Worm (Caenorhabditis elegans) whole organism, late embryonic: ENCODE results near the gene srx-74.

Source experiments
- K02D7.2 ChIP-seq: sonication (generic microtip); optimal IDR thresholded peaks from 2 replicates; lab custom pipeline; 2017; ENCODE audit warnings: mild to moderate bottlenecking, missing genetic modification characterization, missing compliant biosample characterization
- K09A11.1 ChIP-seq: sonication (generic microtip); optimal IDR thresholded peaks from 2 replicates; lab custom pipeline; 2017; ENCODE audit warnings: antibody characterized with exemption, mild to moderate bottlenecking, missing genetic modification characterization, missing compliant biosample characterization; ENCODE audit not compliant: insufficient read depth
- ama-1 ChIP-seq: fragments of 150-350 bp; optimal IDR thresholded peaks from 2 replicates; lab custom pipeline; 2014
- ceh-14 ChIP-seq: sonication (generic microtip); optimal IDR thresholded peaks from 2 replicates; lab custom pipeline; 2016; ENCODE audit warnings: missing genotype, missing genetic modification characterization, missing compliant biosample characterization
- ceh-19 ChIP-seq: fragments of 200-800 bp; sonication (Bioruptor generic); optimal IDR thresholded peaks from 2 replicates; lab custom pipeline; 2018; ENCODE audit warnings: mild to moderate bottlenecking, missing genetic modification characterization, missing compliant biosample characterization
- ceh-2 ChIP-seq: sonication (generic microtip); optimal IDR thresholded peaks from 2 replicates; lab custom pipeline; 2016; ENCODE audit warnings: missing genotype, missing genetic modification characterization, missing compliant biosample characterization
- ceh-30 ChIP-seq: fragments of 150-350 bp; optimal IDR thresholded peaks from 2 replicates; lab custom pipeline; 2014; ENCODE audit warnings: missing biosample characterization, missing genetic modification characterization
- ceh-45 ChIP-seq: fragments of 200-800 bp; sonication (Bioruptor generic); IDR thresholded peaks from 2 replicates; pipeline ENCODE4 v1.3.6; 2022; ENCODE audit warnings: missing genetic modification reagents, missing genetic modification characterization, missing compliant biosample characterization
- ceh-48 ChIP-seq: sonication (generic microtip); optimal IDR thresholded peaks from 2 replicates; lab custom pipeline; 2016; ENCODE audit warnings: missing genetic modification characterization, inconsistent platforms, missing compliant biosample characterization
- ceh-9 ChIP-seq: sonication (generic microtip); optimal IDR thresholded peaks from 2 replicates; lab custom pipeline; 2016; ENCODE audit warnings: mild to moderate bottlenecking, missing genetic modification characterization, inconsistent platforms, missing compliant biosample characterization
- eyg-1 ChIP-seq: sonication (generic microtip); optimal IDR thresholded peaks from 2 replicates; lab custom pipeline; 2016; ENCODE audit warnings: missing genotype, missing genetic modification characterization, missing compliant biosample characterization
- hlh-13 ChIP-seq: fragments of 200-800 bp; sonication (Bioruptor generic); optimal IDR thresholded peaks from 2 replicates; lab custom pipeline; 2018; ENCODE audit warnings: mild to moderate bottlenecking, missing genetic modification characterization, missing compliant biosample characterization
- hlh-15 ChIP-seq: sonication (generic microtip); optimal IDR thresholded peaks from 2 replicates; lab custom pipeline; 2016; ENCODE audit warnings: missing genetic modification characterization, missing compliant biosample characterization
- hlh-30 ChIP-seq: sonication (generic microtip); optimal IDR thresholded peaks from 2 replicates; lab custom pipeline; 2017; ENCODE audit warnings: antibody characterized with exemption, missing genetic modification characterization, missing compliant biosample characterization; ENCODE audit not compliant: insufficient read depth
- hlh-6 ChIP-seq: sonication (generic microtip); optimal IDR thresholded peaks from 2 replicates; lab custom pipeline; 2016; ENCODE audit warnings: missing genotype, missing genetic modification characterization, missing compliant biosample characterization
- hlh-8 ChIP-seq: sonication (generic microtip); optimal IDR thresholded peaks from 2 replicates; lab custom pipeline; 2016; ENCODE audit warnings: missing genotype, missing genetic modification characterization, missing compliant biosample characterization
- lin-11 ChIP-seq: fragments of 200-800 bp; sonication (Bioruptor generic); optimal IDR thresholded peaks from 2 replicates; lab custom pipeline; 2018; ENCODE audit warnings: mild to moderate bottlenecking, missing genetic modification characterization, missing compliant biosample characterization
- madf-2 ChIP-seq: sonication (generic microtip); optimal IDR thresholded peaks from 2 replicates; lab custom pipeline; 2017; ENCODE audit warnings: missing genetic modification characterization, missing compliant biosample characterization
- mec-3 ChIP-seq: sonication (generic microtip); optimal IDR thresholded peaks from 2 replicates; lab custom pipeline; 2016; ENCODE audit warnings: borderline replicate concordance, missing genetic modification characterization, missing compliant biosample characterization
- nfya-1 ChIP-seq: sonication (generic microtip); optimal IDR thresholded peaks from 2 replicates; lab custom pipeline; 2017; ENCODE audit warnings: missing genetic modification characterization, mild to moderate bottlenecking, missing compliant biosample characterization, antibody characterized with exemption, moderate library complexity
- nhr-11 ChIP-seq: fragments of 150-350 bp; optimal IDR thresholded peaks from 2 replicates; lab custom pipeline; 2014; ENCODE audit warnings: missing biosample characterization, missing genetic modification characterization
- nhr-232 ChIP-seq: sonication (generic microtip); optimal IDR thresholded peaks from 2 replicates; lab custom pipeline; 2016; ENCODE audit warnings: missing genetic modification characterization, missing compliant biosample characterization
- odd-2 ChIP-seq: sonication (generic microtip); optimal IDR thresholded peaks from 2 replicates; lab custom pipeline; 2017; ENCODE audit warnings: antibody characterized with exemption, mild to moderate bottlenecking, missing genetic modification characterization, missing compliant biosample characterization
- pag-3 ChIP-seq: sonication (generic microtip); optimal IDR thresholded peaks from 2 replicates; lab custom pipeline; 2016; ENCODE audit warnings: missing compliant biosample characterization, missing genetic modification characterization, borderline replicate concordance
- pax-1 ChIP-seq: fragments of 150-350 bp; optimal IDR thresholded peaks from 2 replicates; lab custom pipeline; 2014; ENCODE audit warnings: missing biosample characterization, missing genetic modification characterization
- pha-2 ChIP-seq: sonication (generic microtip); optimal IDR thresholded peaks from 2 replicates; lab custom pipeline; 2017; ENCODE audit warnings: mild to moderate bottlenecking, missing genetic modification characterization, missing compliant biosample characterization
- pqm-1 ChIP-seq: sonication (generic microtip); optimal IDR thresholded peaks from 2 replicates; lab custom pipeline; 2016; ENCODE audit warnings: missing genetic modification characterization, missing compliant biosample characterization
- pros-1 ChIP-seq: fragments of 150-350 bp; optimal IDR thresholded peaks from 2 replicates; lab custom pipeline; 2014; ENCODE audit warnings: missing biosample characterization, missing genetic modification reagents, missing genetic modification characterization
- sox-2 ChIP-seq: fragments of 200-800 bp; sonication (Bioruptor generic); IDR thresholded peaks from 2 replicates; pipeline ENCODE4 v1.3.6; 2022; ENCODE audit warnings: missing genetic modification reagents, missing genetic modification characterization, missing compliant biosample characterization
- sox-4 ChIP-seq: sonication (generic microtip); optimal IDR thresholded peaks from 2 replicates; lab custom pipeline; 2017; ENCODE audit warnings: mild to moderate bottlenecking, missing genetic modification characterization, inconsistent platforms, missing compliant biosample characterization
- tbx-2 ChIP-seq: sonication (generic microtip); optimal IDR thresholded peaks from 2 replicates; lab custom pipeline; 2016; ENCODE audit warnings: missing genetic modification characterization, missing compliant biosample characterization
- ttx-3 ChIP-seq: sonication (generic microtip); optimal IDR thresholded peaks from 2 replicates; lab custom pipeline; 2016; ENCODE audit warnings: missing genetic modification reagents, missing genetic modification characterization, missing compliant biosample characterization
- unc-3 ChIP-seq, 2 experiments: fragments of 200-800 bp in 1 of 2; sonication (Bioruptor generic) in 1 of 2; sonication (generic microtip) in 1 of 2; conservative IDR thresholded peaks in 1 of 2; optimal IDR thresholded peaks in 1 of 2; 2 replicates each; pipeline versions ENCODE4 v1.3.6 to Lab custom; 2016 to 2022; ENCODE audit warnings: missing compliant biosample characterization in 2 of 2, missing genetic modification characterization in 2 of 2, missing genetic modification reagents in 1 of 2
- unc-42 ChIP-seq: sonication (generic microtip); optimal IDR thresholded peaks from 2 replicates; lab custom pipeline; 2016; ENCODE audit warnings: missing genotype, missing genetic modification characterization, missing compliant biosample characterization
- unc-86 ChIP-seq: sonication (generic microtip); optimal IDR thresholded peaks from 2 replicates; lab custom pipeline; 2016; ENCODE audit warnings: missing genetic modification characterization, missing compliant biosample characterization
- ztf-16 ChIP-seq: sonication (generic microtip); optimal IDR thresholded peaks from 2 replicates; lab custom pipeline; 2017; ENCODE audit warnings: missing genetic modification characterization, missing compliant biosample characterization

The srx-74 gene

ce11 chrV:4676812-4677211 lies 14.5 kb upstream of the srx-74 start:
- TF ChIP-seq ztf-16 (tag; lab: Kevin White, UChicago): no peak
- peak; percentile 65 for TF ChIP-seq nfya-1
- TF ChIP-seq tbx-2: no peak

- TF ChIP-seq eyg-1 (no peak), pros-1 (no peak), pha-2 (tag; lab: Kevin White, UChicago) (no peak), tbx-2 (no peak), nhr-232 (no peak), ceh-30 (tag; lab: Kevin White, UChicago) (no peak), hlh-30 (tag; lab: Kevin White, UChicago) (no peak), mec-3 (tag; lab: Kevin White, UChicago) (no peak), pqm-1 (tag; lab: Kevin White, UChicago) (no peak), K02D7.2 (tag; lab: Kevin White, UChicago) (no peak), nhr-11 (tag; lab: Kevin White, UChicago) (no peak)
Measured at ce11 chrV:4676092-4676491, 13.8 kb upstream of the srx-74 start, which contains the start of gene K03B4.6. Gene K03B4.6, minus strand, starts transcription at chrV:4676192.

- TF ChIP-seq odd-2 (tag; lab: Kevin White, UChicago) (no peak), hlh-8 (no peak)
Measured at ce11 chrV:4674506-4674905, 12.2 kb upstream of the srx-74 start, which contains the start of gene K03B4.8. Gene K03B4.8, minus strand, starts transcription at chrV:4674606.

- TF ChIP-seq K09A11.1 (tag; lab: Kevin White, UChicago) (no peak), madf-2 (tag; lab: Kevin White, UChicago) (no peak), unc-3 (GFP tag; conservative IDR thresholded peaks at IDR 0.05; lab: Robert Waterston, UW) (no peak), unc-3 (tag; optimal IDR thresholded peaks at IDR 0.05; lab: Kevin White, UChicago) (no peak), hlh-15 (tag; lab: Kevin White, UChicago) (no peak), unc-86 (tag; lab: Kevin White, UChicago) (no peak), ama-1 (lab: Kevin White, UChicago) (no peak), nhr-232 (no peak), hlh-8 (no peak), ttx-3 (tag; lab: Kevin White, UChicago) (no peak), hlh-13 (GFP tag; lab: Kevin White, UChicago) (no peak), ceh-14 (tag; lab: Kevin White, UChicago) (no peak), ceh-19 (no peak)
Measured at ce11 chrV:4672487-4672886, 10.2 kb upstream of the srx-74 start, which contains the start of gene K03B4.9. Gene K03B4.9, minus strand, starts transcription at chrV:4672587.

ce11 chrV:4668636-4669035 lies 6.3 kb upstream of the srx-74 start, which contains the start of gene srx-77:
Gene srx-77, minus strand, starts transcription at chrV:4668736.
- TF ChIP-seq sox-4 (tag; lab: Kevin White, UChicago) (no peak), lin-11 (tag; lab: Kevin White, UChicago) (no peak), sox-2 (GFP tag; lab: Robert Waterston, UW) (no peak), madf-2 (tag; lab: Kevin White, UChicago) (no peak), hlh-6 (tag; lab: Kevin White, UChicago) (no peak), pros-1 (no peak), pag-3 (tag; lab: Kevin White, UChicago) (no peak), ceh-9 (tag; lab: Kevin White, UChicago) (no peak), nhr-11 (tag; lab: Kevin White, UChicago) (no peak), nhr-232 (no peak), ceh-45 (GFP tag; lab: Robert Waterston, UW) (no peak), ceh-2 (tag; lab: Kevin White, UChicago) (no peak), pax-1 (tag; lab: Kevin White, UChicago) (no peak), ceh-48 (tag; lab: Kevin White, UChicago) (no peak), unc-42 (no peak)
- TF ChIP-seq, all 69 proteins: peak for 0
